Worm (Caenorhabditis elegans) whole organism, mixed stage, embryonic: Measurements from ENCODE around the gene sdz-32.

ENCODE experiments used
- M03D4.4 ChIP-seq: sonication (generic microtip); optimal IDR thresholded peaks from 2 replicates; lab custom pipeline; 2017; ENCODE audit warnings: mild to moderate bottlenecking, missing genetic modification characterization, missing compliant biosample characterization
- blmp-1 ChIP-seq: fragments of 150-350 bp; optimal IDR thresholded peaks from 2 replicates; lab custom pipeline; 2014; ENCODE audit warnings: missing biosample characterization, missing genetic modification characterization
- ceh-39 ChIP-seq: fragments of 150-350 bp; optimal IDR thresholded peaks from 2 replicates; lab custom pipeline; 2014; ENCODE audit warnings: missing biosample characterization, missing genetic modification characterization
- ceh-83 ChIP-seq: fragments of 200-800 bp; sonication (Bioruptor generic); optimal IDR thresholded peaks from 2 replicates; lab custom pipeline; 2018; ENCODE audit warnings: mild to moderate bottlenecking, missing genetic modification characterization, missing compliant biosample characterization
- ces-1 ChIP-seq: fragments of 150-350 bp; optimal IDR thresholded peaks from 2 replicates; lab custom pipeline; 2014; ENCODE audit warnings: missing biosample characterization, missing genetic modification reagents, missing genetic modification characterization
- drap-1 ChIP-seq: fragments of 200-800 bp; sonication (Bioruptor generic); optimal IDR thresholded peaks from 3 replicates; lab custom pipeline; 2018; ENCODE audit warnings: mild to moderate bottlenecking, missing genetic modification characterization, missing compliant biosample characterization
- elt-1 ChIP-seq: sonication (generic microtip); optimal IDR thresholded peaks from 2 replicates; lab custom pipeline; 2017; ENCODE audit warnings: missing genetic modification characterization, mild to moderate bottlenecking, missing compliant biosample characterization, antibody characterized with exemption, moderate library complexity, borderline replicate concordance; ENCODE audit not compliant: insufficient read depth
- elt-3 ChIP-seq: fragments of 150-350 bp; optimal IDR thresholded peaks from 2 replicates; lab custom pipeline; 2014; ENCODE audit warnings: missing biosample characterization, missing genetic modification characterization
- flh-1 ChIP-seq: fragments of 200-800 bp; sonication (Bioruptor generic); optimal IDR thresholded peaks from 2 replicates; lab custom pipeline; 2018; ENCODE audit warnings: mild to moderate bottlenecking, missing genetic modification characterization, moderate library complexity, missing compliant biosample characterization
- ham-2 ChIP-seq: fragments of 200-800 bp; sonication (Bioruptor generic); optimal IDR thresholded peaks from 2 replicates; lab custom pipeline; 2018; ENCODE audit warnings: mild to moderate bottlenecking, missing genetic modification characterization, missing compliant biosample characterization
- hlh-1 ChIP-seq: fragments of 150-350 bp; optimal IDR thresholded peaks from 2 replicates; lab custom pipeline; 2014; ENCODE audit warnings: missing biosample characterization, missing genetic modification reagents, missing genetic modification characterization
- lin-13 ChIP-seq: fragments of 150-350 bp; optimal IDR thresholded peaks from 2 replicates; lab custom pipeline; 2014; ENCODE audit warnings: missing biosample characterization, missing genetic modification characterization
- lin-32 ChIP-seq: fragments of 200-800 bp; sonication (Bioruptor generic); optimal IDR thresholded peaks from 2 replicates; lab custom pipeline; 2018; ENCODE audit warnings: mild to moderate bottlenecking, missing genetic modification characterization, missing compliant biosample characterization
- lsy-2 ChIP-seq: fragments of 150-350 bp; optimal IDR thresholded peaks from 2 replicates; lab custom pipeline; 2014; ENCODE audit warnings: missing biosample characterization, missing genetic modification characterization
- mab-5 ChIP-seq: fragments of 150-350 bp; optimal IDR thresholded peaks from 2 replicates; lab custom pipeline; 2014; ENCODE audit warnings: missing biosample characterization, missing genetic modification characterization
- mep-1 ChIP-seq: fragments of 150-350 bp; optimal IDR thresholded peaks from 2 replicates; lab custom pipeline; 2017; ENCODE audit warnings: missing biosample characterization, missing genetic modification reagents, missing genetic modification characterization, inconsistent platforms
- mls-2 ChIP-seq: sonication (generic microtip); optimal IDR thresholded peaks from 2 replicates; lab custom pipeline; 2016; ENCODE audit warnings: mild to moderate bottlenecking, missing genetic modification characterization, moderate library complexity, missing compliant biosample characterization
- nhr-12 ChIP-seq: fragments of 150-350 bp; optimal IDR thresholded peaks from 2 replicates; lab custom pipeline; 2014; ENCODE audit warnings: missing biosample characterization, missing genetic modification characterization
- nhr-2 ChIP-seq: fragments of 150-350 bp; optimal IDR thresholded peaks from 2 replicates; lab custom pipeline; 2014; ENCODE audit warnings: missing biosample characterization, missing genetic modification characterization
- nhr-237 ChIP-seq: fragments of 150-350 bp; optimal IDR thresholded peaks from 2 replicates; lab custom pipeline; 2014; ENCODE audit warnings: missing biosample characterization, missing genetic modification characterization
- nhr-28 ChIP-seq: fragments of 150-350 bp; optimal IDR thresholded peaks from 2 replicates; lab custom pipeline; 2014; ENCODE audit warnings: missing biosample characterization, missing genetic modification characterization
- nhr-76 ChIP-seq: sonication (generic microtip); optimal IDR thresholded peaks from 2 replicates; lab custom pipeline; 2017; ENCODE audit warnings: missing biosample characterization, missing genetic modification characterization
- pha-4 ChIP-seq: fragments of 150-350 bp; optimal IDR thresholded peaks from 2 replicates; lab custom pipeline; 2018; ENCODE audit warnings: missing biosample characterization, missing genetic modification reagents, missing genetic modification characterization
- sem-2 ChIP-seq: fragments of 200-800 bp; sonication (Bioruptor generic); optimal IDR thresholded peaks from 2 replicates; lab custom pipeline; 2018; ENCODE audit warnings: mild to moderate bottlenecking, missing genetic modification characterization, missing compliant biosample characterization
- snpc-4 ChIP-seq: fragments of 150-350 bp; optimal IDR thresholded peaks from 2 replicates; lab custom pipeline; 2014; ENCODE audit warnings: missing biosample characterization, missing genetic modification characterization
- sptf-1 ChIP-seq: sonication (generic microtip); optimal IDR thresholded peaks from 2 replicates; lab custom pipeline; 2017; ENCODE audit warnings: mild to moderate bottlenecking, missing genetic modification characterization, moderate library complexity, missing compliant biosample characterization
- tbx-8 ChIP-seq: fragments of 200-800 bp; sonication (Bioruptor generic); optimal IDR thresholded peaks from 2 replicates; lab custom pipeline; 2018; ENCODE audit warnings: mild to moderate bottlenecking, missing genetic modification characterization, moderate library complexity, missing compliant biosample characterization
- unc-120 ChIP-seq: sonication (generic microtip); optimal IDR thresholded peaks from 2 replicates; lab custom pipeline; 2017; ENCODE audit warnings: missing genetic modification characterization, missing compliant biosample characterization; ENCODE audit not compliant: poor library complexity, severe bottlenecking
- unc-39 ChIP-seq: fragments of 150-350 bp; optimal IDR thresholded peaks from 2 replicates; lab custom pipeline; 2014; ENCODE audit warnings: missing biosample characterization, missing genetic modification characterization
- unc-62 ChIP-seq: fragments of 150-350 bp; optimal IDR thresholded peaks from 2 replicates; lab custom pipeline; 2014; ENCODE audit warnings: missing biosample characterization, missing genetic modification reagents, missing genetic modification characterization
- zip-8 ChIP-seq: fragments of 150-350 bp; optimal IDR thresholded peaks from 2 replicates; lab custom pipeline; 2014; ENCODE audit warnings: missing biosample characterization, missing genetic modification characterization
- ztf-11 ChIP-seq: fragments of 150-350 bp; optimal IDR thresholded peaks from 2 replicates; lab custom pipeline; 2014; ENCODE audit warnings: missing biosample characterization, missing genetic modification characterization

sdz-32 gene

DNA sequence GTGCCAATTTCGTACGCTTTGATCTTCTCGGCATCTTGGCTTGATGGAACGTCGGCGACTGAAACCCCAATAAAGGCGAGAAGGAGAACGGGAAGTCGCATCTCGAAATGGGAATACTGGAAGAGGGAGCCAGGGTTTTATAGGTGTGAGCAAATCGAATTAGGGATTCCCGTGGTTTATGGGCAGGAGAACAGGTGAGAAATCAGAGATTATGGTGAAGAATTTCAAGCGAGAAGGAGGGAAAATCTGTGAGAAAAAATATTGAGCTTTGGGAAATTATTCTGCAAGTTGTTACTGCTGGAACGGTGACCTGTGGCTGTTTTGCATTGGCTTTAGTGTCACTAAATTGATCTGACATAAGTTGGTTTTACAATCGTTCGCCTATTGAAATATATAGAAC, 2.2 kb upstream of the sdz-32 start, which contains the start of gene Y49F6B.13:
Y49F6B.13 (minus strand) TSS at position 101 of the 400 bp plus-strand sequence.
- TF ChIP-seq ceh-39 (no peak), M03D4.4 (tag; lab: Kevin White, UChicago) (no peak), mab-5 (no peak), blmp-1 (tag; lab: Kevin White, UChicago) (no peak), ceh-83 (GFP tag; lab: Kevin White, UChicago) (no peak), lin-13 (tag; lab: Kevin White, UChicago) (no peak), lsy-2 (tag; lab: Kevin White, UChicago) (no peak), unc-62 (GFP tag; lab: Kevin White, UChicago) (no peak), nhr-2 (tag; lab: Kevin White, UChicago) (no peak), hlh-1 (no peak), nhr-237 (tag; lab: Kevin White, UChicago) (no peak), mep-1 (tag; lab: Kevin White, UChicago) (no peak), nhr-28 (tag; lab: Kevin White, UChicago) (no peak), elt-1 (tag; lab: Kevin White, UChicago) (no peak), tbx-8 (GFP tag; lab: Kevin White, UChicago) (no peak), lin-32 (GFP tag; lab: Kevin White, UChicago) (no peak), flh-1 (GFP tag; lab: Kevin White, UChicago) (no peak), pha-4 (tag; lab: Kevin White, UChicago) (no peak), ham-2 (no peak), nhr-76 (tag; lab: Kevin White, UChicago) (no peak)

DNA sequence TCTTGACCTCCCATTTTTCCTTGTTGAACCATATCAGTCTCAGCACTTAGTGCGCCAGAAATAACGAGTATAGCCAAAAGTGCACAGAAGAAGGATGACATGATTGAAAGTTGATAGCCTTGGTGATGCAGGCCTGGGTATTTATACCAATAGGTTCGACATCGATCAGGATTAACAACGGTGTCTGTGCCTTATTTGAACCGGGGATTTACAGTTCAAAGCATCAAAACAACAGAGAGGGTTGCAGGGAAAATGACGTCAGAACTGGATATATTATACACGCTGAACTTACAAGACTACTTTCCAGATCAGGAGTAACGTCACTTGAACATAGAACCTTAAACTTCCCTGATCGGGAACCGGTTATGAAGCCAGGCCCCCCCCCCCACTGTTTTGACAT, 1.5 kb upstream of the sdz-32 start, which contains the start of gene Y49F6B.12:
Y49F6B.12 (minus strand) TSS at position 101 of the 400 bp plus-strand sequence.
- no peak for TF ChIP-seq elt-1 (tag; lab: Kevin White, UChicago)
- no peak for TF ChIP-seq snpc-4 (tag; lab: Kevin White, UChicago)
- no peak for TF ChIP-seq ces-1
- no peak for TF ChIP-seq flh-1 (GFP tag; lab: Kevin White, UChicago)
- TF ChIP-seq lsy-2 (tag; lab: Kevin White, UChicago) = no peak
- no peak for TF ChIP-seq mls-2
- no peak for TF ChIP-seq mep-1 (tag; lab: Kevin White, UChicago)
- no peak for TF ChIP-seq sem-2 (GFP tag; lab: Kevin White, UChicago)
- no peak for TF ChIP-seq ceh-39
- TF ChIP-seq ztf-11 = no peak
- no peak for TF ChIP-seq ham-2
- TF ChIP-seq nhr-28 (tag; lab: Kevin White, UChicago) = no peak
- no peak for TF ChIP-seq sptf-1 (tag; lab: Kevin White, UChicago)
- TF ChIP-seq unc-120 (tag; lab: Kevin White, UChicago) = no peak
- no peak for TF ChIP-seq nhr-12 (tag; lab: Kevin White, UChicago)
- TF ChIP-seq unc-39 (tag; lab: Kevin White, UChicago) = no peak
- TF ChIP-seq drap-1 (GFP tag; lab: Kevin White, UChicago) = no peak
- no peak for TF ChIP-seq pha-4 (tag; lab: Kevin White, UChicago)

DNA sequence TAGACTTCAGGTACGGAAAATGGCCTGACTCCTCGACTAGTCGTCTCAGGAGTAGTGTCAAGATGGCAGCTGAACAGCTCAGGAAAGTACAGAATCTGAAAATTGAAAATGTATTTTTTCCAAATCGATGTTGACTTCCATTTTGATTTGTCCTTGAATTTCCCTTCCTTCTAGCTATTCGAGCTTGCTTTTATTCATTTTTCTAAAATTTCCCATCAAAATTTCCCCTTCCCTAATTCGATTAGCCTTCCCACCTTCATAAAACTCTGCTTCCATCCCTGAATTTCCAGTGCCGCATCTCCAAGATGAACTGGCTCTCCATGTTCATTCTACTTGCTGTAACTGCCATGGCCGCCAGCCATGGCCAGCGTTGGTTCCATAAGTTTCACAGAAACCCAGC, 1.0 kb upstream of the sdz-32 start, which contains the start of gene Y49F6B.6:
Y49F6B.6 (plus strand) TSS at position 301 of the 400 bp plus-strand sequence.
- TF ChIP-seq ham-2 (no peak), pha-4 (tag; lab: Kevin White, UChicago) (no peak), elt-3 (tag; lab: Kevin White, UChicago) (no peak), elt-1 (tag; lab: Kevin White, UChicago) (no peak), tbx-8 (GFP tag; lab: Kevin White, UChicago) (no peak), snpc-4 (tag; lab: Kevin White, UChicago) (no peak), flh-1 (GFP tag; lab: Kevin White, UChicago) (no peak), ztf-11 (no peak), zip-8 (tag; lab: Kevin White, UChicago) (no peak), nhr-12 (tag; lab: Kevin White, UChicago) (no peak), unc-39 (tag; lab: Kevin White, UChicago) (no peak), lin-32 (GFP tag; lab: Kevin White, UChicago) (no peak), mep-1 (tag; lab: Kevin White, UChicago) (no peak), lin-13 (tag; lab: Kevin White, UChicago) (no peak)
- TF ChIP-seq, all 35 proteins: peak for 0

DNA sequence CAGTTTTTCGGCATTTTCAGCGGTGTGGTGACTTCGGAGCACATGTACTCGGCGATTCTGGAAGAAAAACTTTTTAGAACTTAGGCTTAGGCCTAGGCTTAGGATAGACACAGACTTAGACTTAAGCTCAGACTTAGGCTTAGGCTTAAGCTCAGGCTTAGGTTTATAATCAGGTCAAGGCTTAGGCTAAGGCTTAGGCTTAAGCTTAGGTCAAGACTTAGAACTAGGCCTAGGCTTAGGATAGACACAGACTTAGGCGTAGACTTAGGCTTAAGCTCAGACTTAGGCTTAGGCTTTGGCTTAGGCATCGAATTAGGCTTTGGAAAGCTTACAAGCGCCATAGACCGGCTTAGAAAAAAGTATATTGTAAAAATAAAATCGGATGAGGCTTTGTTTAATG, 2.7 kb downstream of the sdz-32 start:
- TF ChIP-seq nhr-76 (tag; lab: Kevin White, UChicago) = no peak
- TF ChIP-seq sem-2 (GFP tag; lab: Kevin White, UChicago) = no peak
- no peak for TF ChIP-seq ceh-39
- TF ChIP-seq snpc-4 (tag; lab: Kevin White, UChicago) = no peak
- TF ChIP-seq unc-62 (GFP tag; lab: Kevin White, UChicago) = no peak
- TF ChIP-seq mls-2 = no peak
- TF ChIP-seq drap-1 (GFP tag; lab: Kevin White, UChicago) = no peak
- no peak for TF ChIP-seq M03D4.4 (tag; lab: Kevin White, UChicago)
- TF ChIP-seq tbx-8 (GFP tag; lab: Kevin White, UChicago) = no peak
- no peak for TF ChIP-seq lin-32 (GFP tag; lab: Kevin White, UChicago)
- no peak for TF ChIP-seq sptf-1 (tag; lab: Kevin White, UChicago)
